Fruit fly (Drosophila melanogaster): Measurements from ENCODE around the gene ppk16.

DNA sequence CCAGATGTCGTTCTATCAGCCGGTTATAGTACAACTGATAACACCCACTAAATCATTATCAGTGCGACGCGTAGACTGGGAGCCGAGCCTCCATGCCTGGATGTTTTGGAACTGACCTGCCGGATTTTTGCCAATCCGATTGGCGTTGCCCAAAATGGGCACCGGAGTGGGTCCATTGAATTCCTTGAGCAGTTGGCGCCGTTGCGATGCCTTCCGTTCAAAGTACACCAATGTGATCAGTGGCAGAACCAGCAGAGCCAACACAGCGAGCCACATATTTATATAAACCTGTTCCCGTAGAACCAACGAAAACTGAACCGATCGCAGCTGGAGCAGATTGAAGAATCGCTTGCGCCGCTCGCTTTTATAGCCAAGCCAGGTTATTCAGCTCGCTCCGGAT lies 25.1 kb downstream of the ppk16 start, which contains the start of gene Cyp4e3:
- no peak for TF ChIP-seq pan (optimal IDR thresholded peaks at IDR 0.05)
- no peak for TF ChIP-seq CG8478 (optimal IDR thresholded peaks at IDR 0.05)
- TF ChIP-seq usp (GFP tag; optimal IDR thresholded peaks at IDR 0.05): no peak
- TF ChIP-seq EcR (GFP tag; optimal IDR thresholded peaks at IDR 0.05): no peak
- no peak for TF ChIP-seq Dll (optimal IDR thresholded peaks at IDR 0.05)
- no peak for TF ChIP-seq psq (optimal IDR thresholded peaks at IDR 0.05)

All from whole organism.